Worm (Caenorhabditis elegans): ENCODE measurements around the gene C17H12.11.

The C17H12.11 gene

DNA sequence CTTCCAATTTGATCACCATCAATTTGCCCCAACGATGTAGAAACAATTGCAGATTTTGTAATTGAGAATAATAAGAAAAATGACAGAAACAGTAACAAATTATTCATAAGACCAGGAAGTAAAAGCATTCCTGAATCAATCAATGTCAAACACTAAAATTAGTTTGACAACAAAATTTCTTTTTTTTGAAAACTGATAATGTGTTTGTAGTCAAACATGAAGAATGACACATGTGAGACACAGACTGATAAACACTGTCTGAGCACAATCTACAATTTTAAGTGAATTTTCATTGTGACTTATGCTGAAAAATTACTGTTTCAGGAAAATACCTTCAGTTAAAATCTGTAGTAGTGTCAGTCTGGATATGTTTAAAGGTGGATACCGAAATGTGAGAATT is at the start of gene C17H12.11, which contains the start of gene cest-4:
Gene C17H12.11, plus strand, starts transcription at position 256 of the 400 bp plus-strand sequence.
Gene cest-4, minus strand, starts transcription at position 206 of the 400 bp plus-strand sequence.
- peak; percentile 25 for TF ChIP-seq unc-62 (GFP tag; optimal IDR thresholded peaks at IDR 0.05)
- TF ChIP-seq nhr-27 (tag; optimal IDR thresholded peaks at IDR 0.05), result no peak
- peak; percentile 80 for TF ChIP-seq nhr-80 (tag; optimal IDR thresholded peaks at IDR 0.05)

DNA sequence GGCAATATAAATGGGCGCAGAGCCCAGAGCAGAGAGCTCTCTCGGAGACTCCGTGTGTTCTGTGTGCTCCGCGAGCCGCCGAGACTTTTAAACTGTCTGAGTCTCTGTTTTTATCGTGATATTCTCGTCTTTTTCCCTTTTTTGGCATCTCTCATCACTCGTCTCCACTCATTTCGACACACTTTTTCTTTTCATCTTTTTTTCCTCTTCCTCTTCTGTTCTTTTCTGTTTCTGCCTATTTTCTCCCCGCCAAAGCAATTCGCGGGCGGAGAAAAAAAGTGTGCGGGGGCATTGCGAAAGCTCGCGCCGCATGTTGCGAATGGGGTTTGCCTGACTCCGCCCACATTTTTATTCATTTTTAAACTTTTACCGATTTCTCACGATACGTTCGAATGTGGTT is 45.8 kb upstream of the C17H12.11 start:
- 0 out of 2 replicates have a peak, but pooled peaks have one; percentile 61 for TF ChIP-seq ceh-40 (GFP tag; IDR thresholded peaks at IDR 0.05)
- peak; percentile 11 for TF ChIP-seq somi-1 (GFP tag; optimal IDR thresholded peaks at IDR 0.05)
- peak; percentile 77 for TF ChIP-seq die-1 (tag; optimal IDR thresholded peaks at IDR 0.05)
- peak; percentile 85 for TF ChIP-seq snpc-1.1 (tag; optimal IDR thresholded peaks at IDR 0.05; ENCODE audit: insufficient read depth)
- TF ChIP-seq F49E8.2 (tag; optimal IDR thresholded peaks at IDR 0.05; ENCODE audit: insufficient read depth), result peak; percentile 80
- peak; percentile 52 for TF ChIP-seq F52B5.7 (tag; optimal IDR thresholded peaks at IDR 0.05)
- TF ChIP-seq repo-1 (tag; optimal IDR thresholded peaks at IDR 0.05), result peak; percentile 70
- TF ChIP-seq F33H1.4 (GFP tag; IDR thresholded peaks at IDR 0.05), result peak; percentile 86
- TF ChIP-seq K11D2.4 (GFP tag; IDR thresholded peaks at IDR 0.05), result peak; percentile 82
- peak; percentile 80 for TF ChIP-seq ZK185.1 (tag; optimal IDR thresholded peaks at IDR 0.05; ENCODE audit: poor library complexity, severe bottlenecking)
- peak; percentile 86; the same call in 1 of the 2 replicates for TF ChIP-seq Y79H2A.3 (GFP tag; conservative IDR thresholded peaks at IDR 0.05)
- TF ChIP-seq ztf-22 (GFP tag; optimal IDR thresholded peaks at IDR 0.05), result peak; percentile 60
- TF ChIP-seq egrh-3 (GFP tag; IDR thresholded peaks at IDR 0.05), result peak; percentile 80
- TF ChIP-seq tbp1 (GFP tag; optimal IDR thresholded peaks at IDR 0.05), result peak; percentile 75
- TF ChIP-seq D2030.7 (GFP tag; IDR thresholded peaks at IDR 0.05), result peak; percentile 96
- peak; percentile 84 for TF ChIP-seq snpc-4 (GFP tag; optimal IDR thresholded peaks at IDR 0.05)
- peak; percentile 80 to 92 (median 85) for TF ChIP-seq snpc-4 (tag; optimal IDR thresholded peaks at IDR 0.05)
- peak; percentile 85 for TF ChIP-seq nhr-80 (tag; optimal IDR thresholded peaks at IDR 0.05)
- no peak for TF ChIP-seq ztf-3 (GFP tag; optimal IDR thresholded peaks at IDR 0.05)
- TF ChIP-seq efl-1 (GFP tag; optimal IDR thresholded peaks at IDR 0.05), result peak; percentile 99
- no peak for TF ChIP-seq B0035.1 (tag; optimal IDR thresholded peaks at IDR 0.05)
- peak; percentile 80 for TF ChIP-seq Y67H2A.10 (GFP tag; conservative IDR thresholded peaks at IDR 0.05)
- peak; percentile 73 for TF ChIP-seq C06A6.2 (GFP tag; conservative IDR thresholded peaks at IDR 0.05)
- TF ChIP-seq snpc-3.4 (tag; optimal IDR thresholded peaks at IDR 0.05), result peak; percentile 94
- TF ChIP-seq T26A5.8 (tag; optimal IDR thresholded peaks at IDR 0.05), result no peak
- TF ChIP-seq dpff-1 (tag; optimal IDR thresholded peaks at IDR 0.05), result no peak
- TF ChIP-seq madf-6 (GFP tag; IDR thresholded peaks at IDR 0.05), result peak; percentile 99
- no peak for TF ChIP-seq ceh-58 (GFP tag; IDR thresholded peaks at IDR 0.05)
- TF ChIP-seq athp-1 (tag; optimal IDR thresholded peaks at IDR 0.05), result peak; percentile 92
- peak; percentile 37 for TF ChIP-seq rpc-1 (optimal IDR thresholded peaks at IDR 0.05)
- no peak for TF ChIP-seq rpc-1 (tag; optimal IDR thresholded peaks at IDR 0.05)
- TF ChIP-seq cebp-2 (GFP tag; IDR thresholded peaks at IDR 0.05), result 0 out of 2 replicates have a peak, but pooled peaks have one; percentile 45
- peak; percentile 83 for TF ChIP-seq lsy-27 (tag; optimal IDR thresholded peaks at IDR 0.05; ENCODE audit: borderline replicate concordance, insufficient read depth)
- TF ChIP-seq madf-8 (GFP tag; conservative IDR thresholded peaks at IDR 0.05), result peak; percentile 97
- TF ChIP-seq B0336.3 (GFP tag; IDR thresholded peaks at IDR 0.05), result peak; percentile 98
- peak; percentile 94 for TF ChIP-seq ceh-91 (GFP tag; IDR thresholded peaks at IDR 0.05)
- no peak for TF ChIP-seq F57A8.1 (GFP tag; optimal IDR thresholded peaks at IDR 0.05)
- peak; percentile 80; the same call in 1 of the 2 replicates for TF ChIP-seq lin-26 (GFP tag; IDR thresholded peaks at IDR 0.05)
- TF ChIP-seq him-1 (tag; optimal IDR thresholded peaks at IDR 0.05), result peak; percentile 59
- TF ChIP-seq Y56A3A.18 (GFP tag; IDR thresholded peaks at IDR 0.05), result peak; percentile 81; the same call in 1 of the 2 replicates
- TF ChIP-seq T07F8.4 (tag; optimal IDR thresholded peaks at IDR 0.05), result peak; percentile 43
- TF ChIP-seq mcd-1 (GFP tag; IDR thresholded peaks at IDR 0.05), result peak; percentile 89
- TF ChIP-seq dox-1 (GFP tag; IDR thresholded peaks at IDR 0.05), result peak; percentile 98
- no peak for TF ChIP-seq nhr-179 (tag; optimal IDR thresholded peaks at IDR 0.05)
